Worm (Caenorhabditis elegans): ENCODE data around the gene lec-11.
A peak's percentile ranks its signal among the peaks of the same experiment; 100 is the strongest.

The lec-11 gene

DNA sequence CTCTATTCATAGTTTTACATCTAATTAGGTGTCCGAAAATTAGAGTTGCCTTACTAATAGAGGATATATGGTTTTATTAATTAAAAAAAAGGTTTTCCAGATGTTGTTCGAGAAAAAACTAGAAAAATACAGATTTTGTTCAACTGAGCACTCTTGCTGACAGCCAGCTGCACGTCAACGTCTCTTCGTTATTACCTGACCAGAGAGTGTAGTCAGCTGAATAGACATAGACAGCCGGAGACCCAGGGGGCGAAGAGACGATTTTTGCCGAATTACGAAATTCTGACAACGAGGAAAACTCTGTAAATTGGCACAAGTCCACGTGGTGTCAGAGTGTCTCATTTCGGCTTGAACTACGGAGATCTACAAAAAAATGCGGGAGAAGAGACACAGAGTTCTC is 28.7 kb upstream of the lec-11 start (continued):
- no peak for TF ChIP-seq ztf-4 (tag; optimal IDR thresholded peaks at IDR 0.05)
- no peak for TF ChIP-seq isw-1 (GFP tag; IDR thresholded peaks at IDR 0.05)
- TF ChIP-seq sup-37 (GFP tag; optimal IDR thresholded peaks at IDR 0.05): no peak
- no peak for TF ChIP-seq snpc-4 (tag; optimal IDR thresholded peaks at IDR 0.05)
- TF ChIP-seq ceh-88 (GFP tag; IDR thresholded peaks at IDR 0.05): no peak
- no peak for TF ChIP-seq unc-86 (tag; optimal IDR thresholded peaks at IDR 0.05)
- TF ChIP-seq nhr-19 (GFP tag; conservative IDR thresholded peaks at IDR 0.05): no peak
- TF ChIP-seq pag-3 (tag; optimal IDR thresholded peaks at IDR 0.05; ENCODE audit: borderline replicate concordance, insufficient read depth): no peak
- no peak for TF ChIP-seq unc-30 (tag; optimal IDR thresholded peaks at IDR 0.05)
- no peak for TF ChIP-seq lin-39 (tag; optimal IDR thresholded peaks at IDR 0.05)
- TF ChIP-seq ceh-82 (tag; optimal IDR thresholded peaks at IDR 0.05): peak in 1 of 3 experiments; percentile 16
- no peak for TF ChIP-seq sptf-1 (tag; optimal IDR thresholded peaks at IDR 0.05)
- no peak for TF ChIP-seq C34B4.2 (tag; optimal IDR thresholded peaks at IDR 0.05)
- TF ChIP-seq dpl-1 (GFP tag; optimal IDR thresholded peaks at IDR 0.05): no peak
- TF ChIP-seq ces-1 (GFP tag; optimal IDR thresholded peaks at IDR 0.05): no peak
- TF ChIP-seq snu-23 (GFP tag; optimal IDR thresholded peaks at IDR 0.05): no peak
- no peak for TF ChIP-seq blmp-1 (tag; optimal IDR thresholded peaks at IDR 0.05)
- TF ChIP-seq unc-130 (tag; optimal IDR thresholded peaks at IDR 0.05): no peak
- no peak for TF ChIP-seq nhr-12 (tag; optimal IDR thresholded peaks at IDR 0.05)
- no peak for TF ChIP-seq fkh-4 (tag; optimal IDR thresholded peaks at IDR 0.05; ENCODE audit: borderline replicate concordance)
- no peak for TF ChIP-seq zip-4 (GFP tag; optimal IDR thresholded peaks at IDR 0.05)

DNA sequence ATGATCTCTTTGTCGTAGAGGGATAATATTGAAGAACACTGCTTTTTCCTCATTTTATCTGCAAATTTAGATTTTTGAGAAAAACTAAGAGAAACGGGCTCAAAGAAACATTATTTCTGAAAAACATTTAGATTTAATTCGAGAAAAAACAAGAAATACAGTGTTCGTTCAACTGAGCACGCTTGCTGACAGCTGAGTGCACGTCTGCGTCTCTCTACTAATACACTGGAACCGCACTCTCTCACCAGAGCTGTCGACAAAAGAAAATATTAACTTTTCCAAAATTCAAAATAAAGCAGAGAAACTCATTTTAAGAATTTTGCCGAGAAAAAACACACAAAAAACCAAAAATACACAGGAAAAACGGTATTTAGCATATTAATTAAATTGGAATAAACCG is 23.3 kb upstream of the lec-11 start, which contains the start of gene drh-1:
Gene drh-1 (minus strand): TSS at position 58 of the 400 bp plus-strand sequence.
- no peak for TF ChIP-seq fos-1 (tag; optimal IDR thresholded peaks at IDR 0.05)
- no peak for TF ChIP-seq irx-1 (tag; optimal IDR thresholded peaks at IDR 0.05)
- no peak for TF ChIP-seq blmp-1 (tag; optimal IDR thresholded peaks at IDR 0.05)
- TF ChIP-seq nhr-76 (tag; optimal IDR thresholded peaks at IDR 0.05): no peak
- no peak for TF ChIP-seq lin-15B (tag; optimal IDR thresholded peaks at IDR 0.05)
- TF ChIP-seq fkh-4 (tag; optimal IDR thresholded peaks at IDR 0.05; ENCODE audit: borderline replicate concordance): no peak
- no peak for TF ChIP-seq snpc-4 (tag; optimal IDR thresholded peaks at IDR 0.05)
- no peak for TF ChIP-seq ztf-4 (tag; optimal IDR thresholded peaks at IDR 0.05)
- TF ChIP-seq lsy-2 (tag; optimal IDR thresholded peaks at IDR 0.05): peak in 1 of 2 experiments; percentile 52
- TF ChIP-seq ztf-11 (tag; optimal IDR thresholded peaks at IDR 0.05): no peak
- TF ChIP-seq elt-2 (tag; optimal IDR thresholded peaks at IDR 0.05): no peak
- no peak for TF ChIP-seq nhr-47 (tag; optimal IDR thresholded peaks at IDR 0.05)
- no peak for TF ChIP-seq hlh-4 (tag; optimal IDR thresholded peaks at IDR 0.05)
- no peak for TF ChIP-seq pag-3 (tag; optimal IDR thresholded peaks at IDR 0.05; ENCODE audit: borderline replicate concordance, insufficient read depth)
- TF ChIP-seq ama-1 (optimal IDR thresholded peaks at IDR 0.05): no peak
- TF ChIP-seq nhr-12 (tag; optimal IDR thresholded peaks at IDR 0.05): no peak
- no peak for TF ChIP-seq lir-3 (tag; optimal IDR thresholded peaks at IDR 0.05; ENCODE audit: poor library complexity)
- no peak for TF ChIP-seq xbp-1 (tag; optimal IDR thresholded peaks at IDR 0.05)
- peak in 1 of 2 experiments; percentile 6 for TF ChIP-seq lin-35 (GFP tag; optimal IDR thresholded peaks at IDR 0.05)
- no peak for TF ChIP-seq sup-37 (GFP tag; optimal IDR thresholded peaks at IDR 0.05)
- TF ChIP-seq nhr-20 (tag; optimal IDR thresholded peaks at IDR 0.05): no peak
- TF ChIP-seq nhr-19 (GFP tag; conservative IDR thresholded peaks at IDR 0.05): no peak
- no peak for TF ChIP-seq mdl-1 (tag; optimal IDR thresholded peaks at IDR 0.05)
- TF ChIP-seq ceh-82 (tag; optimal IDR thresholded peaks at IDR 0.05): no peak
- TF ChIP-seq sptf-1 (tag; optimal IDR thresholded peaks at IDR 0.05): no peak
- no peak for TF ChIP-seq mep-1 (tag; optimal IDR thresholded peaks at IDR 0.05)
- no peak for TF ChIP-seq ceh-8 (GFP tag; optimal IDR thresholded peaks at IDR 0.05)
- no peak for TF ChIP-seq vab-15 (tag; optimal IDR thresholded peaks at IDR 0.05)
- no peak for TF ChIP-seq alr-1 (tag; optimal IDR thresholded peaks at IDR 0.05; ENCODE audit: borderline replicate concordance)
- TF ChIP-seq efl-1 (optimal IDR thresholded peaks at IDR 0.05): peak; percentile 19 to 29
- no peak for TF ChIP-seq efl-1 (GFP tag; optimal IDR thresholded peaks at IDR 0.05 in 1 of 2)
- peak in 1 of 3 experiments; percentile 30 for TF ChIP-seq dpl-1 (GFP tag; optimal IDR thresholded peaks at IDR 0.05)
- no peak for TF ChIP-seq egl-13 (tag; optimal IDR thresholded peaks at IDR 0.05)
- TF ChIP-seq tbx-2 (tag; optimal IDR thresholded peaks at IDR 0.05): no peak
- TF ChIP-seq zag-1 (tag; optimal IDR thresholded peaks at IDR 0.05): no peak
- TF ChIP-seq unc-30 (tag; optimal IDR thresholded peaks at IDR 0.05): no peak
- no peak for TF ChIP-seq zip-4 (GFP tag; optimal IDR thresholded peaks at IDR 0.05)
- TF ChIP-seq rnt-1 (tag; optimal IDR thresholded peaks at IDR 0.05): no peak
- TF ChIP-seq snu-23 (GFP tag; optimal IDR thresholded peaks at IDR 0.05): no peak
- TF ChIP-seq unc-98 (GFP tag; IDR thresholded peaks at IDR 0.05): no peak
- TF ChIP-seq lin-14 (GFP tag; optimal IDR thresholded peaks at IDR 0.05): peak; percentile 50
- no peak for TF ChIP-seq grh-1 (GFP tag; IDR thresholded peaks at IDR 0.05)
